Worm (Caenorhabditis elegans): ENCODE results near the gene frpr-8.

- TF ChIP-seq W03F9.2 (tag; optimal IDR thresholded peaks at IDR 0.05): no peak
- TF ChIP-seq him-1 (tag; optimal IDR thresholded peaks at IDR 0.05): no peak
These were observed 47.9 kb downstream of the frpr-8 start for ce11 chrX:8745524-8745923.
